Fruit fly (Drosophila melanogaster) S2 (cell line): ENCODE measurements around the gene CG43739.

ENCODE experiments used
- CG8478 ChIP-seq: fragments of >200 bp; optimal IDR thresholded peaks from 2 replicates; lab custom pipeline; 2018
- CTCF ChIP-seq, 2 experiments: fragments of >200 bp; optimal IDR thresholded peaks; 2 replicates each; lab custom pipeline; 2018

dm6 chr2L:20851592-20851991 is 67.1 kb downstream of the CG43739 start:
- TF ChIP-seq CG8478 (lab: Kevin White, UChicago) (no peak), CTCF (optimal IDR thresholded peaks at IDR 0.05; lab: Kevin White, UChicago) (peak in 1 of 2 experiments; percentile 54)
